Fruit fly (Drosophila melanogaster) whole organism, embryonic: Measurements from ENCODE around the gene Bcs1.

ENCODE experiments used
- B-H1 ChIP-seq: fragments of 200-800 bp; sonication (Bioruptor generic); IDR thresholded peaks from 3 replicates; pipeline ENCODE4 v1.3.6; 2022; ENCODE audit warnings: missing biosample characterization, missing genetic modification characterization
- B-H2 ChIP-seq: fragments of 200-800 bp; sonication (Bioruptor generic); optimal IDR thresholded peaks from 2 replicates; lab custom pipeline; 2018; ENCODE audit warnings: missing biosample characterization, mild to moderate bottlenecking, missing genetic modification characterization
- Bdp1 ChIP-seq: fragments of 200-800 bp; sonication (Bioruptor generic); optimal IDR thresholded peaks from 3 replicates; lab custom pipeline; 2016; ENCODE audit warnings: missing biosample characterization, missing genetic modification characterization
- CG11398 ChIP-seq: fragments of 200-800 bp; sonication (Bioruptor generic); optimal IDR thresholded peaks from 2 replicates; lab custom pipeline; 2016; ENCODE audit warnings: missing biosample characterization, missing genetic modification characterization
- CG1233 ChIP-seq: fragments of 200-800 bp; sonication (Bioruptor generic); optimal IDR thresholded peaks from 4 replicates; lab custom pipeline; 2018; ENCODE audit warnings: missing biosample characterization, mild to moderate bottlenecking, missing genetic modification characterization
- CG12391 ChIP-seq: fragments of 200-800 bp; sonication (Bioruptor generic); optimal IDR thresholded peaks from 3 replicates; lab custom pipeline; 2018; ENCODE audit warnings: missing biosample characterization, mild to moderate bottlenecking, missing genetic modification characterization, moderate library complexity
- CG12659 ChIP-seq: fragments of 200-800 bp; sonication (Bioruptor generic); optimal IDR thresholded peaks from 3 replicates; lab custom pipeline; 2017; ENCODE audit warnings: mild to moderate bottlenecking, missing biosample characterization, missing genetic modification reagents, missing genetic modification characterization
- CG14014 ChIP-seq: fragments of 200-800 bp; sonication (Bioruptor generic); IDR thresholded peaks from 2 replicates; pipeline ENCODE4 v1.3.6; 2022; ENCODE audit warnings: missing biosample characterization, missing genetic modification characterization
- CG14050 ChIP-seq: fragments of 200-800 bp; sonication (Bioruptor generic); IDR thresholded peaks from 3 replicates; pipeline ENCODE4 v1.3.6; 2022; ENCODE audit warnings: missing biosample characterization, missing genetic modification characterization
- CG14710 ChIP-seq: fragments of 200-800 bp; sonication (Bioruptor generic); optimal IDR thresholded peaks from 3 replicates; lab custom pipeline; 2019; ENCODE audit warnings: missing biosample characterization, mild to moderate bottlenecking, missing genetic modification characterization, moderate library complexity
- CG2678 ChIP-seq: fragments of 200-800 bp; sonication (Bioruptor generic); optimal IDR thresholded peaks from 3 replicates; lab custom pipeline; 2019; ENCODE audit warnings: missing biosample characterization, mild to moderate bottlenecking, missing genetic modification characterization, moderate library complexity
- CG2712 ChIP-seq: fragments of 200-800 bp; optimal IDR thresholded peaks from 3 replicates; lab custom pipeline; 2019; ENCODE audit warnings: missing biosample characterization, mild to moderate bottlenecking, missing genetic modification characterization, moderate library complexity
- CG30020 ChIP-seq: fragments of 200-800 bp; optimal IDR thresholded peaks from 2 replicates; lab custom pipeline; 2019; ENCODE audit warnings: missing biosample characterization, mild to moderate bottlenecking, missing genetic modification characterization, moderate library complexity
- CG34422 ChIP-seq: fragments of 200-800 bp; sonication (Bioruptor generic); IDR thresholded peaks from 3 replicates; pipeline ENCODE4 v1.3.6; 2022; ENCODE audit warnings: missing biosample characterization, missing genetic modification characterization
- CG3995 ChIP-seq: fragments of 200-800 bp; sonication (Bioruptor generic); optimal IDR thresholded peaks from 3 replicates; lab custom pipeline; 2016; ENCODE audit warnings: missing biosample characterization, missing genetic modification characterization
- CG4328 ChIP-seq: fragments of 200-800 bp; sonication (Bioruptor generic); optimal IDR thresholded peaks from 3 replicates; lab custom pipeline; 2017; ENCODE audit warnings: missing biosample characterization, missing genetic modification reagents, missing genetic modification characterization
- CG6689 ChIP-seq: fragments of 200-800 bp; sonication (Bioruptor generic); IDR thresholded peaks from 2 replicates; pipeline ENCODE4 v1.3.6; 2022; ENCODE audit warnings: missing biosample characterization, missing genetic modification characterization
- CG7839 ChIP-seq: fragments of 200-800 bp; sonication (Bioruptor generic); optimal IDR thresholded peaks from 3 replicates; lab custom pipeline; 2018; ENCODE audit warnings: missing biosample characterization, mild to moderate bottlenecking, missing genetic modification characterization, moderate library complexity
- CG8290 ChIP-seq, 3 experiments: fragments of 200-800 bp; sonication (Bioruptor generic); optimal IDR thresholded peaks; 2 replicates each; lab custom pipeline; 2016 to 2019; ENCODE audit warnings: missing biosample characterization in 3 of 3, missing genetic modification characterization in 3 of 3, mild to moderate bottlenecking in 2 of 3, moderate library complexity in 1 of 3
- CG8359 ChIP-seq: fragments of 200-800 bp; sonication (Bioruptor generic); optimal IDR thresholded peaks from 2 replicates; lab custom pipeline; 2017; ENCODE audit warnings: missing biosample characterization, mild to moderate bottlenecking, missing genetic modification characterization, borderline replicate concordance
- Chrac-16 ChIP-seq: fragments of 200-800 bp; sonication (Bioruptor generic); optimal IDR thresholded peaks from 3 replicates; lab custom pipeline; 2016; ENCODE audit warnings: missing biosample characterization, missing genetic modification characterization
- CoRest ChIP-seq: fragments of 200-800 bp; sonication (Bioruptor generic); optimal IDR thresholded peaks from 3 replicates; lab custom pipeline; 2018; ENCODE audit warnings: missing biosample characterization, mild to moderate bottlenecking, missing genetic modification characterization, moderate library complexity
- D ChIP-seq, 2 experiments: fragments of 200-800 bp in 1 of 2; fragments of >200 bp in 1 of 2; sonication (Bioruptor generic) in 1 of 2; optimal IDR thresholded peaks; 2 replicates in 1 of 2; 3 replicates in 1 of 2; lab custom pipeline; 2017; ENCODE audit warnings: mild to moderate bottlenecking in 1 of 2, missing biosample characterization in 1 of 2, missing genetic modification characterization in 1 of 2, missing genetic modification reagents in 1 of 2
- ERR ChIP-seq: fragments of 200-800 bp; sonication (Bioruptor generic); optimal IDR thresholded peaks from 2 replicates; lab custom pipeline; 2016; ENCODE audit warnings: missing biosample characterization, missing genetic modification characterization
- HHEX ChIP-seq: fragments of 200-800 bp; sonication (Bioruptor generic); optimal IDR thresholded peaks from 3 replicates; lab custom pipeline; 2017; ENCODE audit warnings: missing biosample characterization, mild to moderate bottlenecking, missing genetic modification characterization, missing genetic modification reagents
- MBD-R2 ChIP-seq: fragments of 200-800 bp; sonication (Bioruptor generic); IDR thresholded peaks from 2 replicates; pipeline ENCODE4 v1.3.6; 2022; ENCODE audit warnings: missing biosample characterization, missing genetic modification characterization
- Mad ChIP-seq: fragments of 200-800 bp; sonication (Bioruptor generic); optimal IDR thresholded peaks from 2 replicates; lab custom pipeline; 2016; ENCODE audit warnings: missing biosample characterization, missing genetic modification characterization
- Med ChIP-seq: fragments of 200-800 bp; sonication (Bioruptor generic); peaks from one replicate; lab custom pipeline; 2016; ENCODE audit warnings: missing biosample characterization, missing genetic modification characterization, mild to moderate bottlenecking, inconsistent platforms, moderate library complexity
- NK7.1 ChIP-seq: fragments of 200-800 bp; sonication (Bioruptor generic); optimal IDR thresholded peaks from 3 replicates; lab custom pipeline; 2016; ENCODE audit warnings: missing biosample characterization, missing genetic modification characterization
- dati ChIP-seq: fragments of 200-800 bp; sonication (Bioruptor generic); IDR thresholded peaks from 2 replicates; pipeline ENCODE4 v1.3.6; 2022; ENCODE audit warnings: missing biosample characterization, missing genetic modification characterization
- fd102C ChIP-seq: fragments of 200-800 bp; sonication (Bioruptor generic); optimal IDR thresholded peaks from 2 replicates; lab custom pipeline; 2018; ENCODE audit warnings: missing biosample characterization, mild to moderate bottlenecking, missing genetic modification characterization, moderate library complexity
- gfzf ChIP-seq: fragments of 200-800 bp; sonication (Bioruptor generic); optimal IDR thresholded peaks from 2 replicates; lab custom pipeline; 2016; ENCODE audit warnings: missing biosample characterization, mild to moderate bottlenecking, missing genetic modification characterization, moderate library complexity
- jing ChIP-seq: fragments of 200-800 bp; sonication (Bioruptor generic); optimal IDR thresholded peaks from 2 replicates; lab custom pipeline; 2018; ENCODE audit warnings: missing biosample characterization, mild to moderate bottlenecking, missing genetic modification characterization
- lola ChIP-seq, 3 experiments: fragments of >200 bp in 2 of 3; fragments of 200-800 bp in 1 of 3; sonication (Bioruptor generic) in 1 of 3; optimal IDR thresholded peaks; 2 replicates each; lab custom pipeline; 2017 to 2019; ENCODE audit warnings: missing biosample characterization in 3 of 3, missing genetic modification characterization in 3 of 3, mild to moderate bottlenecking in 1 of 3, moderate library complexity in 1 of 3
- nom ChIP-seq: fragments of 200-800 bp; sonication (Bioruptor generic); optimal IDR thresholded peaks from 2 replicates; lab custom pipeline; 2017; ENCODE audit warnings: missing biosample characterization, missing genetic modification characterization, mild to moderate bottlenecking, moderate library complexity, missing genetic modification reagents
- pzg ChIP-seq: fragments of 200-800 bp; sonication (Bioruptor generic); optimal IDR thresholded peaks from 3 replicates; lab custom pipeline; 2018; ENCODE audit warnings: missing biosample characterization, mild to moderate bottlenecking, missing genetic modification characterization, moderate library complexity
- sens ChIP-seq: fragments of 200-800 bp; sonication (Bioruptor generic); peaks from one replicate; lab custom pipeline; 2016; ENCODE audit warnings: missing biosample characterization, missing genetic modification characterization
- sima ChIP-seq: fragments of 200-800 bp; sonication (Bioruptor generic); optimal IDR thresholded peaks from 2 replicates; lab custom pipeline; 2016; ENCODE audit warnings: missing biosample characterization, missing genetic modification characterization
- so ChIP-seq: fragments of 200-800 bp; sonication (Bioruptor generic); IDR thresholded peaks from 3 replicates; pipeline ENCODE4 v1.3.6; 2022; ENCODE audit warnings: missing biosample characterization, missing genetic modification characterization
- tin ChIP-seq: fragments of 200-800 bp; sonication (Bioruptor generic); optimal IDR thresholded peaks from 3 replicates; lab custom pipeline; 2016; ENCODE audit warnings: missing biosample characterization, missing genetic modification characterization
- toy ChIP-seq: fragments of 200-800 bp; sonication (Bioruptor generic); IDR thresholded peaks from 2 replicates; pipeline ENCODE4 v1.3.6; 2022; ENCODE audit warnings: missing biosample characterization, missing genetic modification characterization
- unpg ChIP-seq: fragments of 200-800 bp; sonication (Bioruptor generic); optimal IDR thresholded peaks from 3 replicates; lab custom pipeline; 2018; ENCODE audit warnings: missing biosample characterization, mild to moderate bottlenecking, missing genetic modification characterization, moderate library complexity
- wek ChIP-seq: fragments of 200-800 bp; sonication (Bioruptor generic); optimal IDR thresholded peaks from 3 replicates; lab custom pipeline; 2018; ENCODE audit warnings: missing biosample characterization, mild to moderate bottlenecking, missing genetic modification characterization, moderate library complexity

Gene Bcs1

dm6 chr2L:10208799-10209794, 13.4 kb upstream of the Bcs1 start, which contains the start of gene CG5731 (continued):
- TF ChIP-seq unpg (no peak), CG14050 (GFP tag; lab: Robert Waterston, UW) (no peak), B-H1 (no peak), B-H2 (GFP tag; lab: Kevin White, UChicago) (peak; percentile 7), dati (no peak), CG7839 (no peak), ERR (GFP tag; lab: Kevin White, UChicago) (no peak), tin (GFP tag; lab: Kevin White, UChicago) (no peak), fd102C (GFP tag; lab: Kevin White, UChicago) (no peak)

dm6 chr2L:10210631-10211557, 11.6 kb upstream of the Bcs1 start, which contains the start of the genes CG5727 and ath:
TSS of gene CG5727 (minus strand) at chr2L:10210681.
TSS of gene ath (plus strand) at chr2L:10211143.
- TF ChIP-seq CG11398 (GFP tag; lab: Kevin White, UChicago) (no peak), Chrac-16 (GFP tag; lab: Kevin White, UChicago) (no peak), Bdp1 (GFP tag; lab: Kevin White, UChicago) (no peak), toy (GFP tag; lab: Robert Waterston, UW) (no peak), Mad (no peak), sima (GFP tag; lab: Kevin White, UChicago) (no peak), CG3995 (GFP tag; lab: Kevin White, UChicago) (peak; percentile 15), CG12391 (tag; lab: Kevin White, UChicago) (peak; percentile 32), lola (GFP tag; optimal IDR thresholded peaks at IDR 0.05; lab: Kevin White, UChicago) (peak in 1 of 3 experiments; percentile 40), CG1233 (peak; percentile 35), CG2712 (tag; lab: Kevin White, UChicago) (peak; percentile 11), Med (GFP tag; lab: Kevin White, UChicago) (peak; percentile 72), gfzf (GFP tag; lab: Kevin White, UChicago) (peak; percentile 65), pzg (peak; percentile 13), CG6689 (GFP tag; lab: Robert Waterston, UW) (peak; percentile 38; the same call in 1 of the 2 replicates), CG2678 (tag; lab: Kevin White, UChicago) (no peak), MBD-R2 (GFP tag; lab: Robert Waterston, UW) (peak; percentile 50; the same call in 1 of the 2 replicates), D (optimal IDR thresholded peaks at IDR 0.05; lab: Kevin White, UChicago) (no peak), D (GFP tag; optimal IDR thresholded peaks at IDR 0.05; lab: Kevin White, UChicago) (no peak), nom (GFP tag; lab: Kevin White, UChicago) (no peak), CG34422 (GFP tag; lab: Robert Waterston, UW) (no peak), CG14710 (tag; lab: Kevin White, UChicago) (peak; percentile 42), CG12659 (GFP tag; lab: Kevin White, UChicago) (peak; percentile 28), CG30020 (tag; lab: Kevin White, UChicago) (peak; percentile 32), HHEX (no peak), so (peak; percentile 37; the same call in 1 of the 3 replicates), wek (GFP tag; lab: Kevin White, UChicago) (peak; percentile 38), NK7.1 (GFP tag; lab: Kevin White, UChicago) (no peak), CG4328 (GFP tag; lab: Kevin White, UChicago) (peak; percentile 11), jing (GFP tag; lab: Kevin White, UChicago) (no peak), CG8290 (GFP tag; optimal IDR thresholded peaks at IDR 0.05; lab: Kevin White, UChicago) (no peak), CG8290 (tag; optimal IDR thresholded peaks at IDR 0.05; lab: Kevin White, UChicago) (no peak), sens (GFP tag; lab: Kevin White, UChicago) (peak; percentile 72), CG14014 (peak; percentile 49; the same call in 1 of the 2 replicates), CoRest (tag; lab: Kevin White, UChicago) (no peak), CG8359 (GFP tag; lab: Kevin White, UChicago) (no peak)
